Fruit fly (Drosophila melanogaster): Measurements from ENCODE around the gene qin.
A peak's percentile ranks its signal among the peaks of the same experiment; 100 is the strongest.

The qin gene

dm6 chr3R:18677500-18677940, 86.7 kb downstream of the qin start, which contains the start of the genes dind and CG7706:
dind (minus strand) TSS chr3R:18677539.
CG7706 (plus strand) TSS chr3R:18677818.
- peak; percentile 2 for TF ChIP-seq Mnt (GFP tag; optimal IDR thresholded peaks at IDR 0.05)
- peak; percentile 6 for TF ChIP-seq CG7101 (tag; optimal IDR thresholded peaks at IDR 0.05)
- TF ChIP-seq ovo (GFP tag; optimal IDR thresholded peaks at IDR 0.05), result no peak
- TF ChIP-seq toe (GFP tag; optimal IDR thresholded peaks at IDR 0.05), result peak; percentile 12

- TF ChIP-seq pad (GFP tag; optimal IDR thresholded peaks at IDR 0.05), result peak; percentile 87
- no peak for TF ChIP-seq CG11617 (GFP tag; optimal IDR thresholded peaks at IDR 0.05)
These were observed 89.5 kb downstream of the qin start, which contains the start of the genes CG46318 and ChT for dm6 chr3R:18680332-18680731. CG46318 (plus strand) TSS chr3R:18680604. ChT (plus strand) TSS chr3R:18680604.

dm6 chr3R:18681054-18681453, 90.2 kb downstream of the qin start:
- no peak for TF ChIP-seq CG1620 (GFP tag; optimal IDR thresholded peaks at IDR 0.05)
- TF ChIP-seq CG7101 (tag; optimal IDR thresholded peaks at IDR 0.05), result no peak

dm6 chr3R:18692619-18693018, 101.8 kb downstream of the qin start, which contains the start of gene Muc91C:
Muc91C (minus strand) TSS chr3R:18692719.
- TF ChIP-seq CG5204 (GFP tag; optimal IDR thresholded peaks at IDR 0.05), result no peak
- TF ChIP-seq CG1620 (GFP tag; optimal IDR thresholded peaks at IDR 0.05), result no peak
- no peak for TF ChIP-seq Clk (GFP tag; optimal IDR thresholded peaks at IDR 0.05)
- no peak for TF ChIP-seq ovo (GFP tag; optimal IDR thresholded peaks at IDR 0.05)
- no peak for TF ChIP-seq cnc (optimal IDR thresholded peaks at IDR 0.05)
- no peak for TF ChIP-seq CG11617 (GFP tag; optimal IDR thresholded peaks at IDR 0.05)
- TF ChIP-seq Crg-1 (GFP tag; optimal IDR thresholded peaks at IDR 0.05), result no peak
- TF ChIP-seq CG12768 (GFP tag; optimal IDR thresholded peaks at IDR 0.05), result no peak
- TF ChIP-seq CG7101 (tag; optimal IDR thresholded peaks at IDR 0.05), result no peak
- no peak for TF ChIP-seq bab1 (GFP tag; optimal IDR thresholded peaks at IDR 0.05)
- no peak for TF ChIP-seq CG33017 (tag; optimal IDR thresholded peaks at IDR 0.05)
- no peak for TF ChIP-seq Mnt (GFP tag; optimal IDR thresholded peaks at IDR 0.05)
- TF ChIP-seq CG7045 (GFP tag; optimal IDR thresholded peaks at IDR 0.05), result no peak
- no peak for TF ChIP-seq CG14711 (tag; optimal IDR thresholded peaks at IDR 0.05)
- TF ChIP-seq pad (GFP tag; optimal IDR thresholded peaks at IDR 0.05), result no peak
- no peak for TF ChIP-seq kay (GFP tag; ENCODE audit: borderline replicate concordance)

- no peak for TF ChIP-seq kay (GFP tag; ENCODE audit: borderline replicate concordance)
- no peak for TF ChIP-seq Clk (GFP tag; optimal IDR thresholded peaks at IDR 0.05)
- TF ChIP-seq ovo (GFP tag; optimal IDR thresholded peaks at IDR 0.05), result no peak
- TF ChIP-seq cnc (optimal IDR thresholded peaks at IDR 0.05), result no peak
- TF ChIP-seq CG33017 (tag; optimal IDR thresholded peaks at IDR 0.05), result no peak
- TF ChIP-seq cic (GFP tag; optimal IDR thresholded peaks at IDR 0.05), result no peak
- no peak for TF ChIP-seq Crg-1 (GFP tag; optimal IDR thresholded peaks at IDR 0.05)
- TF ChIP-seq CG12768 (GFP tag; optimal IDR thresholded peaks at IDR 0.05), result no peak
These were observed 102.8 kb downstream of the qin start, which contains the start of gene CG14300 for dm6 chr3R:18693611-18694010. CG14300 (minus strand) TSS chr3R:18693711.

dm6 chr3R:18694952-18695351, 104.1 kb downstream of the qin start, which contains the start of gene CG34282:
CG34282 (plus strand) TSS chr3R:18695252.
- no peak for TF ChIP-seq Hr96 (GFP tag; optimal IDR thresholded peaks at IDR 0.05)
- no peak for TF ChIP-seq ovo (GFP tag; optimal IDR thresholded peaks at IDR 0.05)
- no peak for TF ChIP-seq kay (GFP tag; ENCODE audit: borderline replicate concordance)
- TF ChIP-seq CG1620 (GFP tag; optimal IDR thresholded peaks at IDR 0.05), result no peak
- TF ChIP-seq bab1 (GFP tag; optimal IDR thresholded peaks at IDR 0.05), result no peak
- no peak for TF ChIP-seq CG33017 (tag; optimal IDR thresholded peaks at IDR 0.05)

- no peak for TF ChIP-seq CG12768 (GFP tag; optimal IDR thresholded peaks at IDR 0.05)
- TF ChIP-seq pad (GFP tag; optimal IDR thresholded peaks at IDR 0.05), result peak; percentile 93
These were observed 108.2 kb downstream of the qin start for dm6 chr3R:18698855-18699569.
